Worm (Caenorhabditis elegans) whole organism, L3 larva: ENCODE data around the gene cyp-13A11.

Experiments
- elt-1 ChIP-seq: fragments of 150-350 bp; optimal IDR thresholded peaks from 2 replicates; lab custom pipeline; 2014; ENCODE audit warnings: missing biosample characterization, missing genetic modification characterization
- jun-1 ChIP-seq: fragments of 150-350 bp; optimal IDR thresholded peaks from 2 replicates; lab custom pipeline; 2014; ENCODE audit warnings: missing biosample characterization, missing genetic modification reagents, missing genetic modification characterization

DNA sequence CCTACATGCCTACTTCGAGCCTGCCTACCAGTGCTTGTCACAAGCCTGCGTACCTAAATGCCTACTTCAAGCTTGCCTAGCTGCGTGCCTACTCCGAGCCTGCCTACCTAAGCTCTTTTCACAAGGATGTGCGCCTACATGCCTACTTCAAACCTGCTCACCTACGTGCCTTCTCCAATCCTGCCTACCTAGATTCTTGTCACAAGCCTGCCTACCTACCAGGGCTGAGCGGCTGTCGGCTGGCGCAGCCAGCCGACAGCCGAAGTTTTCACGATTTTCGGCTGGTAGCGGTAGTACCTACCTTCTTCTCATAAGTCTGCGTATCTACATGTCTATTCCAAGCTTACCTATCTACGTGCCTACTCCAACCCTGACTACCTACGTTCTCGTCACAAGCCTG, 40.9 kb downstream of the cyp-13A11 start:
- no peak for TF ChIP-seq elt-1
- TF ChIP-seq jun-1: no peak
